Fruit fly (Drosophila melanogaster): ENCODE results near the gene CG32708.

DNA sequence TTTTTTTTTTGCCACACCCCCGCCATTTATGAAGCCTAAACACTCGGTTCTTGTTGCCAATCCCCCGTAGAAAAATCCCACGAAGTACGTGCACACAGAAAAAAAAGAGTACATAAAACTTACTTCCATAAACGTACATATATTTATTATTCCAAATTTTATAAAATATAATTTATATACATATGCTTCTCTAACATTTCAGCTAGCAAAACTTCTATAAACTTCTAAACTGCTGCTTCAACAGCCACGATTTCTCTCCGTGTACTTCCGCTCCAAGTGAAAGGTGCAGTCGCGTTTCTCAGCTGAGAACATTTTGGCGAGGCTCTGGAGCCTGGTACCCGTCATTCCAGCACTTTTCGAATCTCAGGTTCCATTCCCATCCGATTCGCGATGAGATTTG, 23.1 kb upstream of the CG32708 start:
- TF ChIP-seq N (GFP tag; optimal IDR thresholded peaks at IDR 0.05) (no peak), usp (GFP tag; optimal IDR thresholded peaks at IDR 0.05) (no peak), psq (GFP tag; optimal IDR thresholded peaks at IDR 0.05) (peak; percentile 53), tai (GFP tag; optimal IDR thresholded peaks at IDR 0.05) (no peak), pan (optimal IDR thresholded peaks at IDR 0.05) (no peak), fru (GFP tag; optimal IDR thresholded peaks at IDR 0.05) (peak; percentile 38), Hr78 (GFP tag; optimal IDR thresholded peaks at IDR 0.05) (no peak), Sp1 (GFP tag; optimal IDR thresholded peaks at IDR 0.05) (peak; percentile 68), CrebA (GFP tag; optimal IDR thresholded peaks at IDR 0.05; ENCODE audit: borderline replicate concordance) (no peak), Rel (GFP tag; optimal IDR thresholded peaks at IDR 0.05) (peak; percentile 9), Rel (tag; optimal IDR thresholded peaks at IDR 0.05) (peak; percentile 34), Abd-B (GFP tag; optimal IDR thresholded peaks at IDR 0.05) (no peak), br (GFP tag; optimal IDR thresholded peaks at IDR 0.05) (no peak), h (GFP tag; optimal IDR thresholded peaks at IDR 0.05) (peak; percentile 61)

Data from whole organism, wandering third instar larva.